Worm (Caenorhabditis elegans) whole organism, L3 larva: Measurements from ENCODE around the gene nuo-5.

Source experiments
- R02D3.7 ChIP-seq: fragments of 150-350 bp; optimal IDR thresholded peaks from 2 replicates; lab custom pipeline; 2014; ENCODE audit warnings: missing biosample characterization, missing genetic modification characterization
- ZK546.5 ChIP-seq: sonication (generic microtip); optimal IDR thresholded peaks from 2 replicates; lab custom pipeline; 2017; ENCODE audit warnings: missing biosample characterization, missing genetic modification characterization
- ama-1 ChIP-seq: fragments of 150-350 bp; optimal IDR thresholded peaks from 2 replicates; lab custom pipeline; 2018
- ceh-82 ChIP-seq: fragments of 150-350 bp; optimal IDR thresholded peaks from 2 replicates; lab custom pipeline; 2014; ENCODE audit warnings: missing biosample characterization, missing genetic modification characterization
- ceh-9 ChIP-seq: sonication (generic microtip); optimal IDR thresholded peaks from 2 replicates; lab custom pipeline; 2018; ENCODE audit warnings: missing biosample characterization, missing genetic modification characterization
- daf-12 ChIP-seq: fragments of 150-350 bp; optimal IDR thresholded peaks from 2 replicates; lab custom pipeline; 2014; ENCODE audit warnings: missing biosample characterization, missing genetic modification reagents, missing genetic modification characterization
- egl-27 ChIP-seq: sonication (generic microtip); optimal IDR thresholded peaks from 4 replicates; lab custom pipeline; 2017; ENCODE audit warnings: missing biosample characterization, missing genetic modification reagents, missing genetic modification characterization
- egl-5 ChIP-seq: fragments of 150-350 bp; optimal IDR thresholded peaks from 2 replicates; lab custom pipeline; 2017; ENCODE audit warnings: missing biosample characterization, missing genetic modification reagents, missing genetic modification characterization, inconsistent platforms
- elt-1 ChIP-seq: fragments of 150-350 bp; optimal IDR thresholded peaks from 2 replicates; lab custom pipeline; 2014; ENCODE audit warnings: missing biosample characterization, missing genetic modification characterization
- elt-2 ChIP-seq: sonication (generic microtip); optimal IDR thresholded peaks from 2 replicates; lab custom pipeline; 2016; ENCODE audit warnings: missing genetic modification reagents, mild to moderate bottlenecking, missing genetic modification characterization, missing compliant biosample characterization
- elt-3 ChIP-seq, 3 experiments: fragments of 150-350 bp in 1 of 3; sonication (generic microtip) in 2 of 3; optimal IDR thresholded peaks; 2 replicates in 2 of 3; 4 replicates in 1 of 3; lab custom pipeline; 2014 to 2017; ENCODE audit warnings: missing biosample characterization in 3 of 3, missing genetic modification characterization in 3 of 3
- fkh-10 ChIP-seq: sonication (generic microtip); optimal IDR thresholded peaks from 2 replicates; lab custom pipeline; 2017; ENCODE audit warnings: missing biosample characterization, missing genetic modification reagents, missing genetic modification characterization
- fkh-2 ChIP-seq: fragments of 150-350 bp; optimal IDR thresholded peaks from 2 replicates; lab custom pipeline; 2014; ENCODE audit warnings: missing biosample characterization, missing genetic modification reagents, missing genetic modification characterization
- fos-1 ChIP-seq: fragments of 150-350 bp; optimal IDR thresholded peaks from 2 replicates; lab custom pipeline; 2014; ENCODE audit warnings: missing biosample characterization, missing genetic modification characterization
- hmg-11 ChIP-seq: sonication (generic microtip); optimal IDR thresholded peaks from 2 replicates; lab custom pipeline; 2016; ENCODE audit warnings: missing genetic modification characterization, missing compliant biosample characterization
- jun-1 ChIP-seq: fragments of 150-350 bp; optimal IDR thresholded peaks from 2 replicates; lab custom pipeline; 2014; ENCODE audit warnings: missing biosample characterization, missing genetic modification reagents, missing genetic modification characterization
- lin-15B ChIP-seq: fragments of 150-350 bp; optimal IDR thresholded peaks from 2 replicates; lab custom pipeline; 2014; ENCODE audit warnings: missing biosample characterization, missing genetic modification characterization
- lin-39 ChIP-seq: fragments of 150-350 bp; optimal IDR thresholded peaks from 2 replicates; lab custom pipeline; 2018; ENCODE audit warnings: missing biosample characterization, missing genetic modification reagents, missing genetic modification characterization
- mml-1 ChIP-seq: fragments of 150-350 bp; sonication (generic microtip); optimal IDR thresholded peaks from 3 replicates; lab custom pipeline; 2014; ENCODE audit warnings: missing biosample characterization, missing genetic modification characterization
- nfya-1 ChIP-seq: sonication (generic microtip); optimal IDR thresholded peaks from 2 replicates; lab custom pipeline; 2017; ENCODE audit warnings: missing genetic modification characterization, mild to moderate bottlenecking, missing compliant biosample characterization, antibody characterized with exemption, moderate library complexity; ENCODE audit not compliant: insufficient read depth
- nhr-11 ChIP-seq: fragments of 150-350 bp; optimal IDR thresholded peaks from 2 replicates; lab custom pipeline; 2014; ENCODE audit warnings: missing biosample characterization, missing genetic modification characterization
- nhr-12 ChIP-seq: fragments of 150-350 bp; optimal IDR thresholded peaks from 2 replicates; lab custom pipeline; 2014; ENCODE audit warnings: missing biosample characterization, missing genetic modification characterization
- nhr-23 ChIP-seq: fragments of 150-350 bp; optimal IDR thresholded peaks from 2 replicates; lab custom pipeline; 2014; ENCODE audit warnings: missing biosample characterization, missing genetic modification reagents, missing genetic modification characterization
- nhr-237 ChIP-seq: fragments of 150-350 bp; optimal IDR thresholded peaks from 2 replicates; lab custom pipeline; 2014; ENCODE audit warnings: missing biosample characterization, missing genetic modification characterization
- nhr-25 ChIP-seq: sonication (generic microtip); optimal IDR thresholded peaks from 2 replicates; lab custom pipeline; 2017; ENCODE audit warnings: missing biosample characterization, missing genetic modification characterization
- nhr-28 ChIP-seq: fragments of 150-350 bp; optimal IDR thresholded peaks from 2 replicates; lab custom pipeline; 2014; ENCODE audit warnings: missing biosample characterization, missing genetic modification characterization
- nhr-43 ChIP-seq: sonication (generic microtip); optimal IDR thresholded peaks from 2 replicates; lab custom pipeline; 2016; ENCODE audit warnings: mild to moderate bottlenecking, missing genetic modification characterization, missing compliant biosample characterization; ENCODE audit not compliant: poor library complexity, severe bottlenecking
- nhr-67 ChIP-seq: fragments of 150-350 bp; optimal IDR thresholded peaks from 2 replicates; lab custom pipeline; 2014; ENCODE audit warnings: missing biosample characterization, missing genetic modification characterization
- nhr-76 ChIP-seq: fragments of 150-350 bp; sonication (generic microtip); optimal IDR thresholded peaks from 5 replicates; lab custom pipeline; 2014; ENCODE audit warnings: missing biosample characterization, missing genetic modification characterization
- nhr-77 ChIP-seq: fragments of 150-350 bp; optimal IDR thresholded peaks from 2 replicates; lab custom pipeline; 2014; ENCODE audit warnings: missing biosample characterization, missing genetic modification characterization
- pha-4 ChIP-seq: fragments of 150-350 bp; optimal IDR thresholded peaks from 2 replicates; lab custom pipeline; 2014; ENCODE audit warnings: missing biosample characterization, missing genetic modification reagents, missing genetic modification characterization
- pqm-1 ChIP-seq: fragments of 150-350 bp; optimal IDR thresholded peaks from 2 replicates; lab custom pipeline; 2017; ENCODE audit warnings: missing biosample characterization, missing genetic modification characterization, inconsistent platforms
- sea-2 ChIP-seq: fragments of 150-350 bp; sonication (generic microtip); optimal IDR thresholded peaks from 4 replicates; lab custom pipeline; 2014; ENCODE audit warnings: missing biosample characterization, missing genetic modification reagents, missing genetic modification characterization
- tbx-2 ChIP-seq: sonication (generic microtip); optimal IDR thresholded peaks from 2 replicates; lab custom pipeline; 2016; ENCODE audit warnings: mild to moderate bottlenecking, missing genetic modification characterization, missing compliant biosample characterization
- unc-62 ChIP-seq: fragments of 150-350 bp; sonication (generic microtip); optimal IDR thresholded peaks from 4 replicates; lab custom pipeline; 2014; ENCODE audit warnings: missing biosample characterization, missing genetic modification reagents, missing genetic modification characterization
- zag-1 ChIP-seq: fragments of 150-350 bp; optimal IDR thresholded peaks from 2 replicates; lab custom pipeline; 2014; ENCODE audit warnings: missing biosample characterization, missing genetic modification characterization
- ztf-11 ChIP-seq: fragments of 150-350 bp; optimal IDR thresholded peaks from 2 replicates; lab custom pipeline; 2014; ENCODE audit warnings: missing biosample characterization, missing genetic modification characterization
- ztf-4 ChIP-seq: fragments of 150-350 bp; optimal IDR thresholded peaks from 2 replicates; lab custom pipeline; 2014; ENCODE audit warnings: missing biosample characterization, missing genetic modification characterization

nuo-5 gene

DNA sequence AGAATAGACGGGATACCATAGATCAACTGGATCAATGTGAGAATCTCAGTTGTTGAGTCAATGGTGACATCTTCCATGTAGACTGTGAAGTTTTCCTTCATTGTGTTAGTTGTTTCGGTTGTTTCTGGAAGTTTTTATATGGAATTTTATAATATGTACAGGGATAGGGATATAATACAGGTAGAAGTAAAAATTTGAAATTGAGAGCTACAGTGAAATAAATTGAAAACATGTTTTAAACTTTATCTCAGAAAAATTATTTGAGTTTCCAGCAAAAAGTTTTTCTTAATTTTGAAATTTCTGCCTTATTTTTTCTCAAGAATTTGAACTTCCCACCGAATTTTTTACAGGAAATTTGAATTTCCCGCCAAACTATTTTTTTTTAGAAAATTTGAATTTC, 43.5 kb downstream of the nuo-5 start, which contains the start of gene srg-62:
srg-62 (minus strand) TSS at position 101 of the 400 bp plus-strand sequence.
- TF ChIP-seq lin-39 = no peak
- no peak for TF ChIP-seq nhr-11 (tag; lab: Kevin White, UChicago)
- TF ChIP-seq unc-62 (GFP tag; lab: Kevin White, UChicago) = no peak
- TF ChIP-seq nhr-12 (tag; lab: Kevin White, UChicago) = no peak
- TF ChIP-seq nhr-43 = no peak
- TF ChIP-seq ceh-9 = no peak
- no peak for TF ChIP-seq ztf-4 (tag; lab: Kevin White, UChicago)
- no peak for TF ChIP-seq nhr-67 (tag; lab: Kevin White, UChicago)
- no peak for TF ChIP-seq fos-1 (tag; lab: Kevin White, UChicago)
- no peak for TF ChIP-seq nhr-77 (tag; lab: Kevin White, UChicago)
- TF ChIP-seq lin-15B = no peak
- TF ChIP-seq sea-2 (GFP tag; lab: Kevin White, UChicago) = no peak
- TF ChIP-seq hmg-11 = no peak
- no peak for TF ChIP-seq R02D3.7
- no peak for TF ChIP-seq egl-27 (tag; lab: Kevin White, UChicago)
- TF ChIP-seq pha-4 = no peak
- TF ChIP-seq nhr-76 (tag; lab: Kevin White, UChicago) = no peak
- TF ChIP-seq elt-3 (tag; optimal IDR thresholded peaks at IDR 0.05; lab: Kevin White, UChicago) = no peak

DNA sequence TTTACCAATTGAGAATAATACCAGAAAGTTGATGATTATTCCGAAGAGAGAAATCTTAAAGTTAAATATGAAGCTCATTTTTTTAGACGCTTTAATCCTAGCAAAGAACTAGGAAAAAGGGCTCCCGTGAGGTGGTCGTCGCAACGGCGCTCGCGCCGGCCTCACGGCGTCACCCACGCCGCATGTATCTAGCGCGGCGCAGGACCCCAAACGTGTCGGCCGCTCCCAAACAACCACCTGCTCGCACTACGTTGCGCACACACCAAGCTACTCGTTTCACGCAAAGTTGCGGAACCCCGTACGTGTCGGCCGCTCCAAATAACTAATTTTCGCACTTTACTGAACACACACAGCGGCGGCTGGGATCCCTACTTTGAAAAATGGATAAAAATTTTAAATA, 47.6 kb downstream of the nuo-5 start:
- no peak for TF ChIP-seq R02D3.7
- no peak for TF ChIP-seq ZK546.5 (tag; lab: Kevin White, UChicago)
- no peak for TF ChIP-seq tbx-2 (tag; lab: Kevin White, UChicago)
- no peak for TF ChIP-seq egl-5
- TF ChIP-seq pha-4 = no peak
- TF ChIP-seq zag-1 (tag; lab: Kevin White, UChicago) = no peak
- TF ChIP-seq ceh-9 = no peak
- no peak for TF ChIP-seq elt-2
- no peak for TF ChIP-seq unc-62 (GFP tag; lab: Kevin White, UChicago)
- TF ChIP-seq ztf-11 = no peak
- TF ChIP-seq mml-1 (tag; lab: Kevin White, UChicago) = no peak
- TF ChIP-seq nhr-23 (tag; lab: Kevin White, UChicago) = no peak
- TF ChIP-seq fkh-10 = no peak
- TF ChIP-seq nfya-1 (tag; lab: Kevin White, UChicago) = no peak
- TF ChIP-seq ceh-82 (tag; lab: Kevin White, UChicago) = no peak
- TF ChIP-seq nhr-25 (tag; lab: Kevin White, UChicago) = no peak
- TF ChIP-seq pqm-1 (tag; lab: Kevin White, UChicago) = no peak
- TF ChIP-seq elt-1 (tag; lab: Kevin White, UChicago) = no peak
- no peak for TF ChIP-seq nhr-28

DNA sequence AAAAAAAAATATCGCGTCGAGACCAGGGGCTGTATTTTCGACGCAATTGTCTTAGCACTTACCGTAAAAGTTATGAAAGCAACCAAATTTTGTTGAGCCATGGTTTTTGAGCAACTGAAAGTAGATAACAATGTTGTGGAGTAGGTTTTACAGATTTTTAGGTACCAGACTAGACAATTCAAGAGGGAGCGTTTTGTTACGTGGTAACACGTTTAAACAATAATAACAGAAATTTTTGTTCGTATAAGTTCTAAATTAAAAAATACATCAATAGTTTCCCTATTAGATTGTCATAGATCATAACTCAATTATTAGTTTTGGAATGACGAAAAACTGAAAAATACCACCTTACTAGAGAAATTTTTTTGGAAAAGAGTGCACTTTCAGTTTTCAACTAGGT, 51.2 kb downstream of the nuo-5 start, which contains the start of gene srx-24:
srx-24 (minus strand) TSS at position 101 of the 400 bp plus-strand sequence.
- TF ChIP-seq nhr-11 (tag; lab: Kevin White, UChicago) = no peak
- no peak for TF ChIP-seq ztf-11
- no peak for TF ChIP-seq hmg-11
- TF ChIP-seq sea-2 (GFP tag; lab: Kevin White, UChicago) = no peak
- no peak for TF ChIP-seq ZK546.5 (tag; lab: Kevin White, UChicago)
- no peak for TF ChIP-seq fkh-2 (tag; lab: Kevin White, UChicago)
- no peak for TF ChIP-seq unc-62 (GFP tag; lab: Kevin White, UChicago)
- no peak for TF ChIP-seq ama-1
- TF ChIP-seq fkh-10 = no peak
- no peak for TF ChIP-seq nhr-77 (tag; lab: Kevin White, UChicago)
- TF ChIP-seq nhr-237 = no peak
- TF ChIP-seq nhr-76 (tag; lab: Kevin White, UChicago) = no peak

DNA sequence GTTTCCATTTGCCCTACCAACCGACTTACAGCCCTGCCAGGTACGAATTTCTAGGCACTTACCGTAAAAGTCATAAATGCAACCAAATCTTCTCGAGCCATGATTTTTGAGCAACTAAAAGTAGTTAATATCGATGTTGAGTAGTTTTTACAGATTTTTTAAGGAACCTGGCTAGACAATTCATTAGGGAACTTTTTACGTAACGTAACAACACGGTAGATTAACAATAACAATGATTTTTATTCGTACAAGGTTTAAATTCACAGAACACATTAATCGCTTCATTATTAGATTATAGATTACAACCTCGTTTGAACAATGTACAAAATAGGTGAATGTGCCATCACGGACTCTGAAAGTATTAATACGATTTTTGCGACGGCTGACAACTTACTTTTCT, 54.2 kb downstream of the nuo-5 start, which contains the start of gene srx-26:
srx-26 (minus strand) TSS at position 101 of the 400 bp plus-strand sequence.
- TF ChIP-seq daf-12 (tag; lab: Kevin White, UChicago) (no peak), ztf-11 (no peak), ztf-4 (tag; lab: Kevin White, UChicago) (no peak), pqm-1 (tag; lab: Kevin White, UChicago) (no peak), jun-1 (tag; lab: Kevin White, UChicago) (no peak)
